Fruit fly (Drosophila melanogaster): Measurements from ENCODE around the gene CG42481.

DNA sequence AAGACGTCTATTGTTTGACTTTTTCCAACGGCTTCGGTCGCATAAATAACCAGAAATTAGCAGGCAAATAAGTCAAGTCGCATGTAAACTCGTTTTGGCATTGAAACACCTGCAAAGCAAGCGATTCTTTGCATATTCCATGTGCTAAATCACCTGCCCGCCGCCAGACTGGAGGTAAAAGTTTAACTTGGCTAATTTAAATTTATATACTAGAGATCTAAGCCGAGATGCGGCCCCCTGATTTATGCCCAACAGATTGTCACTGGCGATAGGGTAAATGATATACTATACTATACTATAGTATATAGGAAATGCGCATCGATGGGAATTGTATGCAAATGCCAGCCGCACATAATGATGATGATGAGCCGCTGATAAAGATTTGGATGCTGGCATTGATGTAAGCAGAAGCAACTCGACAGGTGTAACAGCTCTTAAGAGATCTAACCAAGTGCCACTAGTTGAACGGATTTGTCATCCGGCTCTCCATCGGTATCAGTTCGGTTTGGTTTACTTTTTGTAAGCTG is 45.8 kb downstream of the CG42481 start:
- TF ChIP-seq hth (optimal IDR thresholded peaks at IDR 0.05) (no peak), CrebB (tag; optimal IDR thresholded peaks at IDR 0.05) (no peak), Mes4 (GFP tag; optimal IDR thresholded peaks at IDR 0.05) (no peak)
